Worm (Caenorhabditis elegans) whole organism, mixed stage, embryonic: ENCODE data around the gene mpz-1.

Experiments used
- bed-3 ChIP-seq: fragments of 200-800 bp; sonication (Bioruptor generic); optimal IDR thresholded peaks from 3 replicates; lab custom pipeline; 2018; ENCODE audit warnings: mild to moderate bottlenecking, missing genetic modification characterization, moderate library complexity, missing compliant biosample characterization
- blmp-1 ChIP-seq: fragments of 150-350 bp; optimal IDR thresholded peaks from 2 replicates; lab custom pipeline; 2014; ENCODE audit warnings: missing biosample characterization, missing genetic modification characterization
- ceh-39 ChIP-seq: fragments of 150-350 bp; optimal IDR thresholded peaks from 2 replicates; lab custom pipeline; 2014; ENCODE audit warnings: missing biosample characterization, missing genetic modification characterization
- ceh-43 ChIP-seq: fragments of 200-800 bp; sonication (Bioruptor generic); optimal IDR thresholded peaks from 2 replicates; lab custom pipeline; 2018; ENCODE audit warnings: mild to moderate bottlenecking, missing genetic modification characterization, moderate library complexity, missing compliant biosample characterization
- ceh-83 ChIP-seq: fragments of 200-800 bp; sonication (Bioruptor generic); optimal IDR thresholded peaks from 2 replicates; lab custom pipeline; 2018; ENCODE audit warnings: mild to moderate bottlenecking, missing genetic modification characterization, missing compliant biosample characterization
- cnd-1 ChIP-seq: fragments of 200-800 bp; sonication (Bioruptor generic); optimal IDR thresholded peaks from 2 replicates; lab custom pipeline; 2018; ENCODE audit warnings: mild to moderate bottlenecking, missing genetic modification characterization, missing compliant biosample characterization
- drap-1 ChIP-seq: fragments of 200-800 bp; sonication (Bioruptor generic); optimal IDR thresholded peaks from 3 replicates; lab custom pipeline; 2018; ENCODE audit warnings: mild to moderate bottlenecking, missing genetic modification characterization, missing compliant biosample characterization
- elt-3 ChIP-seq: fragments of 150-350 bp; optimal IDR thresholded peaks from 2 replicates; lab custom pipeline; 2014; ENCODE audit warnings: missing biosample characterization, missing genetic modification characterization
- flh-1 ChIP-seq: fragments of 200-800 bp; sonication (Bioruptor generic); optimal IDR thresholded peaks from 2 replicates; lab custom pipeline; 2018; ENCODE audit warnings: mild to moderate bottlenecking, missing genetic modification characterization, moderate library complexity, missing compliant biosample characterization
- ham-2 ChIP-seq: fragments of 200-800 bp; sonication (Bioruptor generic); optimal IDR thresholded peaks from 2 replicates; lab custom pipeline; 2018; ENCODE audit warnings: mild to moderate bottlenecking, missing genetic modification characterization, missing compliant biosample characterization
- lin-32 ChIP-seq: fragments of 200-800 bp; sonication (Bioruptor generic); optimal IDR thresholded peaks from 2 replicates; lab custom pipeline; 2018; ENCODE audit warnings: mild to moderate bottlenecking, missing genetic modification characterization, missing compliant biosample characterization
- lsy-2 ChIP-seq: fragments of 150-350 bp; optimal IDR thresholded peaks from 2 replicates; lab custom pipeline; 2014; ENCODE audit warnings: missing biosample characterization, missing genetic modification characterization
- mab-5 ChIP-seq: fragments of 150-350 bp; optimal IDR thresholded peaks from 2 replicates; lab custom pipeline; 2014; ENCODE audit warnings: missing biosample characterization, missing genetic modification characterization
- mep-1 ChIP-seq: fragments of 150-350 bp; optimal IDR thresholded peaks from 2 replicates; lab custom pipeline; 2017; ENCODE audit warnings: missing biosample characterization, missing genetic modification reagents, missing genetic modification characterization, inconsistent platforms
- mls-2 ChIP-seq: sonication (generic microtip); optimal IDR thresholded peaks from 2 replicates; lab custom pipeline; 2016; ENCODE audit warnings: mild to moderate bottlenecking, missing genetic modification characterization, moderate library complexity, missing compliant biosample characterization
- nhr-12 ChIP-seq: fragments of 150-350 bp; optimal IDR thresholded peaks from 2 replicates; lab custom pipeline; 2014; ENCODE audit warnings: missing biosample characterization, missing genetic modification characterization
- nhr-2 ChIP-seq: fragments of 150-350 bp; optimal IDR thresholded peaks from 2 replicates; lab custom pipeline; 2014; ENCODE audit warnings: missing biosample characterization, missing genetic modification characterization
- nhr-237 ChIP-seq: fragments of 150-350 bp; optimal IDR thresholded peaks from 2 replicates; lab custom pipeline; 2014; ENCODE audit warnings: missing biosample characterization, missing genetic modification characterization
- nhr-28 ChIP-seq: fragments of 150-350 bp; optimal IDR thresholded peaks from 2 replicates; lab custom pipeline; 2014; ENCODE audit warnings: missing biosample characterization, missing genetic modification characterization
- nhr-76 ChIP-seq: sonication (generic microtip); optimal IDR thresholded peaks from 2 replicates; lab custom pipeline; 2017; ENCODE audit warnings: missing biosample characterization, missing genetic modification characterization
- pha-4 ChIP-seq: fragments of 150-350 bp; optimal IDR thresholded peaks from 2 replicates; lab custom pipeline; 2018; ENCODE audit warnings: missing biosample characterization, missing genetic modification reagents, missing genetic modification characterization
- sem-2 ChIP-seq: fragments of 200-800 bp; sonication (Bioruptor generic); optimal IDR thresholded peaks from 2 replicates; lab custom pipeline; 2018; ENCODE audit warnings: mild to moderate bottlenecking, missing genetic modification characterization, missing compliant biosample characterization
- snpc-4 ChIP-seq: fragments of 150-350 bp; optimal IDR thresholded peaks from 2 replicates; lab custom pipeline; 2014; ENCODE audit warnings: missing biosample characterization, missing genetic modification characterization
- sptf-1 ChIP-seq: sonication (generic microtip); optimal IDR thresholded peaks from 2 replicates; lab custom pipeline; 2017; ENCODE audit warnings: mild to moderate bottlenecking, missing genetic modification characterization, moderate library complexity, missing compliant biosample characterization
- tbx-8 ChIP-seq: fragments of 200-800 bp; sonication (Bioruptor generic); optimal IDR thresholded peaks from 2 replicates; lab custom pipeline; 2018; ENCODE audit warnings: mild to moderate bottlenecking, missing genetic modification characterization, moderate library complexity, missing compliant biosample characterization
- unc-120 ChIP-seq: sonication (generic microtip); optimal IDR thresholded peaks from 2 replicates; lab custom pipeline; 2017; ENCODE audit warnings: missing genetic modification characterization, missing compliant biosample characterization; ENCODE audit not compliant: poor library complexity, severe bottlenecking
- unc-39 ChIP-seq: fragments of 150-350 bp; optimal IDR thresholded peaks from 2 replicates; lab custom pipeline; 2014; ENCODE audit warnings: missing biosample characterization, missing genetic modification characterization
- unc-62 ChIP-seq: fragments of 150-350 bp; optimal IDR thresholded peaks from 2 replicates; lab custom pipeline; 2014; ENCODE audit warnings: missing biosample characterization, missing genetic modification reagents, missing genetic modification characterization
- zip-8 ChIP-seq: fragments of 150-350 bp; optimal IDR thresholded peaks from 2 replicates; lab custom pipeline; 2014; ENCODE audit warnings: missing biosample characterization, missing genetic modification characterization
- ztf-11 ChIP-seq: fragments of 150-350 bp; optimal IDR thresholded peaks from 2 replicates; lab custom pipeline; 2014; ENCODE audit warnings: missing biosample characterization, missing genetic modification characterization

The mpz-1 gene

ce11 chrII:10717124-10717523, 60.8 kb downstream of the mpz-1 start, which contains the start of gene C09G5.13:
TSS of gene C09G5.13 (plus strand) at chrII:10717424.
- TF ChIP-seq flh-1 (no peak), ceh-83 (GFP tag; lab: Kevin White, UChicago) (no peak), tbx-8 (no peak), unc-39 (tag; lab: Kevin White, UChicago) (no peak), snpc-4 (no peak), pha-4 (tag; lab: Kevin White, UChicago) (no peak), elt-3 (tag; lab: Kevin White, UChicago) (no peak), mep-1 (no peak), ceh-43 (no peak), mls-2 (tag; lab: Kevin White, UChicago) (no peak)

- TF ChIP-seq nhr-12 = no peak
- TF ChIP-seq blmp-1 (tag; lab: Kevin White, UChicago) = no peak
Measured at ce11 chrII:10714262-10714933, 63.5 kb downstream of the mpz-1 start, which contains the start of the genes dph-2 and C09G5.7. TSS of gene dph-2 (minus strand) at chrII:10714297. TSS of gene C09G5.7 (plus strand) at chrII:10714883.

DNA sequence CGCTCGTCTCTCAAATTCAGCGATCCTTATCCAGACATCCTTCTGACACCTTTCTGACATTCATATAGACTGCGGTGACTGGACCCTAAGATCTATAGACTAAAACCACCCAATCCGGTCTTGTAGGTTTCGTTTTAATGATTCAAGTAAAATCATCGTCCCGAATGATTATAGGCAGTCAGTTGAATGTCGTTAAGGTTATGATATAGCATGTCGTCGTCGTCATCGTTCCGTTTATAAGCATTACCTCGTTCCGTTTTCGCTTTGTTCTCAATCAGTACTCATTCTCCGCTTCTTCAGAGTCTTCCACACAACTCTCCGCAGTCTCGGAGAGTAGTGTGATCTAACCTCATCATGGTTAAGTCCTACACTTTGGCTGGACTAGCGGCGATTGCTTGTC, 69.3 kb downstream of the mpz-1 start, which contains the start of gene bli-1:
bli-1 (plus strand) TSS at position 301 of the 400 bp plus-strand sequence.
- no peak for TF ChIP-seq cnd-1 (tag; lab: Kevin White, UChicago)

- no peak for TF ChIP-seq sem-2 (GFP tag; lab: Kevin White, UChicago)
- no peak for TF ChIP-seq snpc-4
- no peak for TF ChIP-seq unc-39 (tag; lab: Kevin White, UChicago)
- TF ChIP-seq nhr-76 (tag; lab: Kevin White, UChicago) = no peak
- TF ChIP-seq nhr-12 = no peak
- no peak for TF ChIP-seq ham-2
- TF ChIP-seq lin-32 (GFP tag; lab: Kevin White, UChicago) = no peak
Measured at ce11 chrII:10707439-10708096, 70.4 kb downstream of the mpz-1 start.

DNA sequence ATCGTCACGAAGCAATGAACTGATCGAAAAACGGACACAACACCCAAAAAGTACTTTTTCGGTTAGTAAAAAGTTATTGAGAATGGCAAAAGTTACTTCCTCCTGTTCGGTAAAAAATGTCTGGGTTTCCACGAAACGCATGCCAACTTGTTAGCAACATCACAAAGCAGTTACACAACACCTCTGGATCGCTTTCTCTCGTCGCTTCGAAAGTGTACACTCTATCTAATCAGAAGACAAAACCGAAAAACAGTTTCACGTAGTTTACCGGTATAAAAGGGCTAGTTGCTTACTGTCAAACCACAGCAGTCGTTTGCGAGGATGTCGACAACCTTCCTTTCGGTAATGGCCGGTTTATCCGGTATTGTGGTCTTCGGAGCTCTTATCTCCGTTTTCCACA, 71.0 kb downstream of the mpz-1 start, which contains the start of gene col-80:
col-80 (plus strand) TSS at position 301 of the 400 bp plus-strand sequence.
- TF ChIP-seq blmp-1 (tag; lab: Kevin White, UChicago) (no peak), sptf-1 (no peak), elt-3 (tag; lab: Kevin White, UChicago) (no peak), mab-5 (tag; lab: Kevin White, UChicago) (no peak), nhr-76 (tag; lab: Kevin White, UChicago) (no peak), unc-62 (no peak), nhr-28 (no peak), unc-120 (tag; lab: Kevin White, UChicago) (no peak), lsy-2 (tag; lab: Kevin White, UChicago) (no peak), cnd-1 (tag; lab: Kevin White, UChicago) (no peak), drap-1 (GFP tag; lab: Kevin White, UChicago) (no peak), pha-4 (tag; lab: Kevin White, UChicago) (no peak), tbx-8 (no peak), ham-2 (no peak), ztf-11 (tag; lab: Kevin White, UChicago) (no peak), zip-8 (tag; lab: Kevin White, UChicago) (no peak), mls-2 (tag; lab: Kevin White, UChicago) (no peak), ceh-39 (tag; lab: Kevin White, UChicago) (no peak), nhr-12 (no peak)

DNA sequence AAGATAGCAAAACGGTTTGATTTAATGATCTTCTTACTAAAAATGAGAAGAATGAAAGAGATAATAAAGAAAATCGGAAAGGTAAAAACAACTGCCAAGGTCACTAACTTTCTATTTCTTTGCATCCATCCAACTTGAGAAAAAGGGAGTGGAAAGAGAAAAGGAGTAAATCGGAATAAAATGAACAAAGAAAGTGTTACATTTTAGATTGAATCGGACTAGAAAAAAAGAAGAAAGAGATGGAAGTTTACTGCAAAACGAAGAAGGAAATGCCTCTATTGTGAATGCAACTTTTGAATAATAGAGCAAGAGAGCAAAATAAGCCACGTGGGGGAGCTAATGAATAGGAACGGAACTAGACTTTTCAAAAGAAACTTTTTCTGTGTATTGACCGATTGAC, 71.9 kb downstream of the mpz-1 start:
- TF ChIP-seq nhr-28 (no peak), lsy-2 (tag; lab: Kevin White, UChicago) (no peak), ceh-43 (no peak), sem-2 (GFP tag; lab: Kevin White, UChicago) (no peak), bed-3 (no peak), nhr-237 (tag; lab: Kevin White, UChicago) (no peak), zip-8 (tag; lab: Kevin White, UChicago) (no peak), snpc-4 (no peak), nhr-76 (tag; lab: Kevin White, UChicago) (no peak), unc-120 (tag; lab: Kevin White, UChicago) (no peak), mab-5 (tag; lab: Kevin White, UChicago) (no peak), unc-62 (no peak), nhr-2 (tag; lab: Kevin White, UChicago) (no peak), sptf-1 (no peak), mep-1 (no peak), pha-4 (tag; lab: Kevin White, UChicago) (no peak)
